Fruit fly (Drosophila melanogaster) whole organism, prepupa: ENCODE measurements around the gene CG14915.

ENCODE experiments used
- Blimp-1 ChIP-seq: fragments of 200-800 bp; sonication (Bioruptor generic); optimal IDR thresholded peaks from 3 replicates; lab custom pipeline; 2017; ENCODE audit warnings: missing biosample characterization, missing genetic modification characterization, mild to moderate bottlenecking, moderate library complexity, missing genetic modification reagents
- CG10631 ChIP-seq: fragments of 200-800 bp; sonication (Bioruptor generic); optimal IDR thresholded peaks from 2 replicates; lab custom pipeline; 2016; ENCODE audit warnings: missing biosample characterization, missing genetic modification characterization
- CG10669 ChIP-seq: fragments of 200-800 bp; sonication (Bioruptor generic); optimal IDR thresholded peaks from 3 replicates; lab custom pipeline; 2018; ENCODE audit warnings: missing biosample characterization, mild to moderate bottlenecking, missing genetic modification characterization, moderate library complexity
- CG11294 ChIP-seq: fragments of 200-800 bp; sonication (Bioruptor generic); IDR thresholded peaks from 2 replicates; pipeline ENCODE4 v1.3.6; 2022; ENCODE audit warnings: missing biosample characterization, missing genetic modification characterization
- CG11762 ChIP-seq: fragments of 200-800 bp; sonication (Bioruptor generic); optimal IDR thresholded peaks from 3 replicates; lab custom pipeline; 2016; ENCODE audit warnings: missing biosample characterization, missing genetic modification characterization; ENCODE audit not compliant: insufficient read depth
- CG11902 ChIP-seq: fragments of 200-800 bp; sonication (Bioruptor generic); optimal IDR thresholded peaks from 3 replicates; lab custom pipeline; 2016; ENCODE audit warnings: missing biosample characterization, missing genetic modification characterization
- CG15336 ChIP-seq: fragments of 200-800 bp; sonication (Bioruptor generic); IDR thresholded peaks from 2 replicates; pipeline ENCODE4 v1.3.6; 2022; ENCODE audit warnings: missing biosample characterization, missing genetic modification characterization
- CG16779 ChIP-seq: fragments of 200-800 bp; sonication (Bioruptor generic); optimal IDR thresholded peaks from 3 replicates; lab custom pipeline; 2017; ENCODE audit warnings: missing biosample characterization, mild to moderate bottlenecking, missing genetic modification characterization
- CG3032 ChIP-seq: fragments of 200-800 bp; optimal IDR thresholded peaks from 2 replicates; lab custom pipeline; 2019; ENCODE audit warnings: missing biosample characterization, mild to moderate bottlenecking, missing genetic modification characterization, moderate library complexity
- CG32006 ChIP-seq: fragments of 200-800 bp; sonication (Bioruptor generic); optimal IDR thresholded peaks from 3 replicates; lab custom pipeline; 2017; ENCODE audit warnings: missing biosample characterization, mild to moderate bottlenecking, missing genetic modification characterization
- CG34406 ChIP-seq: fragments of 200-800 bp; sonication (Bioruptor generic); optimal IDR thresholded peaks from 3 replicates; lab custom pipeline; 2016; ENCODE audit warnings: missing biosample characterization, missing genetic modification characterization
- CG3919 ChIP-seq: fragments of 200-800 bp; sonication (Bioruptor generic); optimal IDR thresholded peaks from 3 replicates; lab custom pipeline; 2016; ENCODE audit warnings: missing biosample characterization, missing genetic modification characterization
- CG4318 ChIP-seq: fragments of 200-800 bp; sonication (Bioruptor generic); optimal IDR thresholded peaks from 3 replicates; lab custom pipeline; 2017; ENCODE audit warnings: missing biosample characterization, mild to moderate bottlenecking, missing genetic modification characterization
- CG6163 ChIP-seq: fragments of 200-800 bp; sonication (Bioruptor generic); IDR thresholded peaks from 3 replicates; pipeline ENCODE4 v1.3.6; 2022; ENCODE audit warnings: missing biosample characterization, missing genetic modification characterization
- CG6276 ChIP-seq: fragments of 200-800 bp; sonication (Bioruptor generic); optimal IDR thresholded peaks from 2 replicates; lab custom pipeline; 2017; ENCODE audit warnings: missing biosample characterization, mild to moderate bottlenecking, missing genetic modification characterization
- CG6808 ChIP-seq: fragments of 200-800 bp; sonication (Bioruptor generic); optimal IDR thresholded peaks from 3 replicates; lab custom pipeline; 2017; ENCODE audit warnings: missing biosample characterization, missing genetic modification characterization, mild to moderate bottlenecking, moderate library complexity, missing genetic modification reagents
- CG8119 ChIP-seq: fragments of 200-800 bp; sonication (Bioruptor generic); IDR thresholded peaks from 3 replicates; pipeline ENCODE4 v1.3.6; 2022; ENCODE audit warnings: missing biosample characterization, missing genetic modification characterization
- CG8319 ChIP-seq: fragments of 200-800 bp; sonication (Bioruptor generic); optimal IDR thresholded peaks from 3 replicates; lab custom pipeline; 2016; ENCODE audit warnings: missing biosample characterization, missing genetic modification characterization
- CG9139 ChIP-seq: fragments of 200-800 bp; sonication (Bioruptor generic); optimal IDR thresholded peaks from 3 replicates; lab custom pipeline; 2017; ENCODE audit warnings: missing biosample characterization, mild to moderate bottlenecking, missing genetic modification characterization
- Eip75B ChIP-seq: fragments of 200-800 bp; sonication (Bioruptor generic); optimal IDR thresholded peaks from 3 replicates; lab custom pipeline; 2016; ENCODE audit warnings: missing biosample characterization, missing genetic modification characterization
- Eip93F ChIP-seq: fragments of 200-800 bp; sonication (Bioruptor generic); optimal IDR thresholded peaks from 2 replicates; lab custom pipeline; 2016; ENCODE audit warnings: missing biosample characterization, mild to moderate bottlenecking, missing genetic modification characterization
- Hr38 ChIP-seq: sonication (Bioruptor generic); optimal IDR thresholded peaks from 2 replicates; lab custom pipeline; 2016; ENCODE audit warnings: missing biosample characterization, missing genetic modification characterization
- Lpt ChIP-seq: fragments of 200-800 bp; sonication (Bioruptor generic); optimal IDR thresholded peaks from 3 replicates; lab custom pipeline; 2016; ENCODE audit warnings: missing biosample characterization, missing genetic modification characterization
- Met ChIP-seq: fragments of 200-800 bp; sonication (Bioruptor generic); optimal IDR thresholded peaks from 3 replicates; lab custom pipeline; 2016; ENCODE audit warnings: missing biosample characterization, missing genetic modification characterization
- Smox ChIP-seq: fragments of 200-800 bp; sonication (Bioruptor generic); optimal IDR thresholded peaks from 3 replicates; lab custom pipeline; 2016; ENCODE audit warnings: missing biosample characterization, missing genetic modification characterization
- Sox102F ChIP-seq: fragments of 200-800 bp; sonication (Bioruptor generic); optimal IDR thresholded peaks from 2 replicates; lab custom pipeline; 2016; ENCODE audit warnings: missing biosample characterization, mild to moderate bottlenecking, missing genetic modification characterization
- Sox14 ChIP-seq: fragments of 200-800 bp; sonication (Bioruptor generic); optimal IDR thresholded peaks from 3 replicates; lab custom pipeline; 2016; ENCODE audit warnings: missing biosample characterization, missing genetic modification characterization
- Sox15 ChIP-seq: fragments of 200-800 bp; sonication (Bioruptor generic); optimal IDR thresholded peaks from 3 replicates; lab custom pipeline; 2016; ENCODE audit warnings: missing biosample characterization, missing genetic modification characterization
- cyc ChIP-seq: fragments of 200-800 bp; sonication (Bioruptor generic); optimal IDR thresholded peaks from 3 replicates; lab custom pipeline; 2016; ENCODE audit warnings: missing biosample characterization, missing genetic modification characterization
- dac ChIP-seq: fragments of 200-800 bp; sonication (Bioruptor generic); optimal IDR thresholded peaks from 2 replicates; lab custom pipeline; 2017; ENCODE audit warnings: missing biosample characterization, mild to moderate bottlenecking, missing genetic modification characterization
- eg ChIP-seq: fragments of 200-800 bp; sonication (Bioruptor generic); IDR thresholded peaks from 3 replicates; pipeline ENCODE4 v1.3.6; 2022; ENCODE audit warnings: missing biosample characterization, missing genetic modification characterization
- fd59A ChIP-seq: fragments of 200-800 bp; sonication (Bioruptor generic); optimal IDR thresholded peaks from 2 replicates; lab custom pipeline; 2017; ENCODE audit warnings: missing biosample characterization, mild to moderate bottlenecking, missing genetic modification characterization, missing genetic modification reagents
- fd85E ChIP-seq: fragments of 200-800 bp; sonication (Bioruptor generic); optimal IDR thresholded peaks from 3 replicates; lab custom pipeline; 2016; ENCODE audit warnings: missing biosample characterization, missing genetic modification characterization
- lz ChIP-seq: fragments of 200-800 bp; sonication (Bioruptor generic); optimal IDR thresholded peaks from 3 replicates; lab custom pipeline; 2016; ENCODE audit warnings: missing biosample characterization, missing genetic modification characterization
- pdm3 ChIP-seq: fragments of 200-800 bp; sonication (Bioruptor generic); optimal IDR thresholded peaks from 3 replicates; lab custom pipeline; 2016; ENCODE audit warnings: missing biosample characterization, missing genetic modification characterization
- salr ChIP-seq, 2 experiments: fragments of 200-800 bp; sonication (Bioruptor generic); optimal IDR thresholded peaks; 3 replicates each; lab custom pipeline; 2016 to 2018; ENCODE audit warnings: missing biosample characterization in 2 of 2, missing genetic modification characterization in 2 of 2, mild to moderate bottlenecking in 1 of 2
- spab ChIP-seq: fragments of 200-800 bp; sonication (Bioruptor generic); optimal IDR thresholded peaks from 2 replicates; lab custom pipeline; 2017; ENCODE audit warnings: missing biosample characterization, mild to moderate bottlenecking, missing genetic modification characterization, missing genetic modification reagents
- ss ChIP-seq, 2 experiments: fragments of 200-800 bp; sonication (Bioruptor generic); optimal IDR thresholded peaks; 2 replicates in 1 of 2; 3 replicates in 1 of 2; lab custom pipeline; 2017 to 2018; ENCODE audit warnings: mild to moderate bottlenecking in 2 of 2, missing biosample characterization in 2 of 2, missing genetic modification characterization in 2 of 2, moderate library complexity in 1 of 2
- svp ChIP-seq: fragments of 200-800 bp; sonication (Bioruptor generic); peaks from one replicate; lab custom pipeline; 2016; ENCODE audit warnings: missing biosample characterization, missing genetic modification characterization
- vri ChIP-seq: fragments of 200-800 bp; sonication (Bioruptor generic); optimal IDR thresholded peaks from 3 replicates; lab custom pipeline; 2016; ENCODE audit warnings: missing biosample characterization, mild to moderate bottlenecking, missing genetic modification characterization

CG14915 gene

dm6 chr2L:11053018-11053807, 17.6 kb upstream of the CG14915 start (continued):
- TF ChIP-seq Blimp-1 (peak; percentile 62), CG16779 (tag; lab: Kevin White, UChicago) (peak; percentile 73), CG32006 (GFP tag; lab: Kevin White, UChicago) (peak; percentile 50), fd85E (GFP tag; lab: Kevin White, UChicago) (peak; percentile 79), Lpt (GFP tag; lab: Kevin White, UChicago) (peak; percentile 58), Smox (GFP tag; lab: Kevin White, UChicago) (peak; percentile 91), Sox102F (GFP tag; lab: Kevin White, UChicago) (peak; percentile 91), spab (GFP tag; lab: Kevin White, UChicago) (peak; percentile 88), CG6808 (GFP tag; lab: Kevin White, UChicago) (peak; percentile 90)

dm6 chr2L:11056791-11057332, 14.0 kb upstream of the CG14915 start:
- no peak for TF ChIP-seq salr (GFP tag; optimal IDR thresholded peaks at IDR 0.05; lab: Kevin White, UChicago)
- TF ChIP-seq CG8319 (GFP tag; lab: Kevin White, UChicago): no peak
- no peak for TF ChIP-seq fd59A (GFP tag; lab: Kevin White, UChicago)
- TF ChIP-seq pdm3 (GFP tag; lab: Kevin White, UChicago): no peak
- TF ChIP-seq CG3032: no peak
- no peak for TF ChIP-seq Sox15 (GFP tag; lab: Kevin White, UChicago)
- TF ChIP-seq Sox14: no peak
- no peak for TF ChIP-seq Hr38
- no peak for TF ChIP-seq CG34406 (GFP tag; lab: Kevin White, UChicago)
- TF ChIP-seq CG3919 (GFP tag; lab: Kevin White, UChicago): no peak
- TF ChIP-seq spab (GFP tag; lab: Kevin White, UChicago): no peak
- TF ChIP-seq vri (GFP tag; lab: Kevin White, UChicago): no peak
- TF ChIP-seq CG11902 (GFP tag; lab: Kevin White, UChicago): no peak
- TF ChIP-seq ss (GFP tag; optimal IDR thresholded peaks at IDR 0.05; lab: Kevin White, UChicago): no peak
- no peak for TF ChIP-seq eg (GFP tag; lab: Robert Waterston, UW)
- TF ChIP-seq CG15336 (GFP tag; lab: Robert Waterston, UW): no peak
- TF ChIP-seq CG10669 (GFP tag; lab: Kevin White, UChicago): no peak
- TF ChIP-seq lz (GFP tag; lab: Kevin White, UChicago): no peak
- TF ChIP-seq dac: no peak

dm6 chr2L:11057333-11058110, 13.3 kb upstream of the CG14915 start:
- TF ChIP-seq CG10631 (GFP tag; lab: Kevin White, UChicago) (peak; percentile 70), CG6276 (GFP tag; lab: Kevin White, UChicago) (peak; percentile 73), CG6808 (GFP tag; lab: Kevin White, UChicago) (peak; percentile 78), cyc (GFP tag; lab: Kevin White, UChicago) (peak; percentile 55), CG6163 (GFP tag; lab: Robert Waterston, UW) (peak; percentile 63), Eip75B (GFP tag; lab: Kevin White, UChicago) (peak; percentile 80), Blimp-1 (peak; percentile 72), Lpt (GFP tag; lab: Kevin White, UChicago) (peak; percentile 54), CG9139 (peak; percentile 76), svp (GFP tag; lab: Kevin White, UChicago) (peak; percentile 94), ss (GFP tag; optimal IDR thresholded peaks at IDR 0.05; lab: Kevin White, UChicago) (peak; percentile 88 to 91), Hr38 (no peak), vri (GFP tag; lab: Kevin White, UChicago) (peak; percentile 56), fd85E (GFP tag; lab: Kevin White, UChicago) (no peak), spab (GFP tag; lab: Kevin White, UChicago) (peak; percentile 74), Sox14 (peak; percentile 70), salr (GFP tag; optimal IDR thresholded peaks at IDR 0.05; lab: Kevin White, UChicago) (peak; percentile 47 to 82), Met (GFP tag; lab: Kevin White, UChicago) (peak; percentile 82), CG11902 (GFP tag; lab: Kevin White, UChicago) (peak; percentile 47), Eip93F (no peak), CG15336 (GFP tag; lab: Robert Waterston, UW) (peak; percentile 71), CG11294 (peak; percentile 17; the same call in 1 of the 2 replicates), Sox102F (GFP tag; lab: Kevin White, UChicago) (peak; percentile 69), pdm3 (GFP tag; lab: Kevin White, UChicago) (peak; percentile 75), CG4318 (GFP tag; lab: Kevin White, UChicago) (peak; percentile 23), CG10669 (GFP tag; lab: Kevin White, UChicago) (peak; percentile 74), Smox (GFP tag; lab: Kevin White, UChicago) (peak; percentile 68), CG11762 (GFP tag; lab: Kevin White, UChicago) (peak; percentile 21), CG8119 (GFP tag; lab: Robert Waterston, UW) (peak; percentile 84), CG3919 (GFP tag; lab: Kevin White, UChicago) (peak; percentile 79)
